Fruit fly (Drosophila melanogaster): ENCODE data around the gene CG4793.

The CG4793 gene

dm6 chr2L:15912901-15913673 is 10.1 kb upstream of the CG4793 start (continued):
- TF ChIP-seq CG15073 (GFP tag; optimal IDR thresholded peaks at IDR 0.05) (no peak), zfh2 (GFP tag; optimal IDR thresholded peaks at IDR 0.05) (no peak), CG5953 (GFP tag; IDR thresholded peaks at IDR 0.05) (no peak), twi (tag; optimal IDR thresholded peaks at IDR 0.05) (peak; percentile 75), Atf-2 (GFP tag; optimal IDR thresholded peaks at IDR 0.05) (no peak), Dll (GFP tag; IDR thresholded peaks at IDR 0.05; ENCODE audit: partially characterized antibody) (no peak), CG32767 (GFP tag; IDR thresholded peaks at IDR 0.05) (0 out of 2 replicates have a peak, but pooled peaks have one; percentile 33), CG18599 (GFP tag; optimal IDR thresholded peaks at IDR 0.05) (peak; percentile 20), ash1 (GFP tag; optimal IDR thresholded peaks at IDR 0.05) (no peak), Hmr (GFP tag; optimal IDR thresholded peaks at IDR 0.05) (peak; percentile 57), dimm (GFP tag; IDR thresholded peaks at IDR 0.05) (no peak), slbo (GFP tag; IDR thresholded peaks at IDR 0.05) (peak; percentile 63), CG13624 (GFP tag; optimal IDR thresholded peaks at IDR 0.05) (no peak), CG12071 (GFP tag; optimal IDR thresholded peaks at IDR 0.05) (peak; percentile 66), CG31441 (GFP tag; IDR thresholded peaks at IDR 0.05) (peak; percentile 92), amos (GFP tag; IDR thresholded peaks at IDR 0.05; ENCODE audit: partially characterized antibody) (peak; percentile 23; the same call in 1 of the 2 replicates), lola (GFP tag; optimal IDR thresholded peaks at IDR 0.05) (peak in 1 of 3 experiments; percentile 88), psq (GFP tag; optimal IDR thresholded peaks at IDR 0.05) (peak; percentile 15), exex (tag; optimal IDR thresholded peaks at IDR 0.05) (peak; percentile 71), Sox102F (GFP tag; optimal IDR thresholded peaks at IDR 0.05) (peak; percentile 87), her (GFP tag; optimal IDR thresholded peaks at IDR 0.05) (no peak), dpn (GFP tag; optimal IDR thresholded peaks at IDR 0.05) (peak; percentile 25 to 56), Spps (tag; optimal IDR thresholded peaks at IDR 0.05) (peak; percentile 57), CG7357 (GFP tag; IDR thresholded peaks at IDR 0.05) (peak; percentile 52; the same call in 1 of the 3 replicates), Chrac-16 (GFP tag; optimal IDR thresholded peaks at IDR 0.05) (peak; percentile 38), CG4707 (GFP tag; optimal IDR thresholded peaks at IDR 0.05) (no peak), NFAT (GFP tag; IDR thresholded peaks at IDR 0.05) (no peak; the same call in 1 of the 2 replicates), oc (tag; optimal IDR thresholded peaks at IDR 0.05) (peak; percentile 64), MTF-1 (GFP tag; optimal IDR thresholded peaks at IDR 0.05; ENCODE audit: borderline replicate concordance) (peak; percentile 18), da (GFP tag; optimal IDR thresholded peaks at IDR 0.05) (no peak), CG2129 (GFP tag; IDR thresholded peaks at IDR 0.05; ENCODE audit: partially characterized antibody) (no peak), CG15011 (GFP tag; optimal IDR thresholded peaks at IDR 0.05) (no peak), bigmax (GFP tag; optimal IDR thresholded peaks at IDR 0.05) (peak; percentile 0), CG10462 (GFP tag; optimal IDR thresholded peaks at IDR 0.05) (peak; percentile 42), CG1832 (GFP tag; optimal IDR thresholded peaks at IDR 0.05) (no peak), Sry-δ (GFP tag; optimal IDR thresholded peaks at IDR 0.05) (no peak), CG11085 (GFP tag; IDR thresholded peaks at IDR 0.05) (no peak), H15 (GFP tag; IDR thresholded peaks at IDR 0.05) (peak; percentile 38; the same call in 1 of the 3 replicates), CG11247 (GFP tag; IDR thresholded peaks at IDR 0.05) (no peak), ro (GFP tag; IDR thresholded peaks at IDR 0.05) (peak; percentile 41; the same call in 1 of the 2 replicates), CG10366 (GFP tag; IDR thresholded peaks at IDR 0.05) (peak; percentile 36; the same call in 1 of the 2 replicates), vnd (GFP tag; IDR thresholded peaks at IDR 0.05; ENCODE audit: partially characterized antibody) (no peak), Atf3 (GFP tag; optimal IDR thresholded peaks at IDR 0.05) (no peak), CG14710 (tag; optimal IDR thresholded peaks at IDR 0.05) (peak; percentile 89), CG17912 (GFP tag; optimal IDR thresholded peaks at IDR 0.05) (peak; percentile 39), lab (GFP tag; optimal IDR thresholded peaks at IDR 0.05) (peak; percentile 60), CG4360 (GFP tag; IDR thresholded peaks at IDR 0.05) (no peak), caup (GFP tag; optimal IDR thresholded peaks at IDR 0.05; ENCODE audit: severe bottlenecking) (no peak)

Measured in whole organism, embryonic.